Worm (Caenorhabditis elegans) whole organism, late embryonic: ENCODE results near the gene F15E6.5.

Source experiments
- C08G9.2 ChIP-seq: sonication (generic microtip); optimal IDR thresholded peaks from 2 replicates; lab custom pipeline; 2016; ENCODE audit warnings: mild to moderate bottlenecking, missing genetic modification characterization, moderate library complexity, missing compliant biosample characterization
- elt-4 ChIP-seq: sonication (generic microtip); optimal IDR thresholded peaks from 2 replicates; lab custom pipeline; 2016; ENCODE audit warnings: missing genetic modification characterization, missing compliant biosample characterization
- pha-4 ChIP-seq: fragments of 150-350 bp; optimal IDR thresholded peaks from 2 replicates; lab custom pipeline; 2018; ENCODE audit warnings: missing biosample characterization, missing genetic modification reagents, missing genetic modification characterization
- pqm-1 ChIP-seq: sonication (generic microtip); optimal IDR thresholded peaks from 2 replicates; lab custom pipeline; 2016; ENCODE audit warnings: missing genetic modification characterization, missing compliant biosample characterization
- ref-2 ChIP-seq: sonication (generic microtip); optimal IDR thresholded peaks from 2 replicates; lab custom pipeline; 2016; ENCODE audit warnings: missing genetic modification characterization, missing compliant biosample characterization
- sox-4 ChIP-seq: sonication (generic microtip); optimal IDR thresholded peaks from 2 replicates; lab custom pipeline; 2017; ENCODE audit warnings: mild to moderate bottlenecking, missing genetic modification characterization, inconsistent platforms, missing compliant biosample characterization
- unc-55 ChIP-seq: sonication (generic microtip); optimal IDR thresholded peaks from 2 replicates; lab custom pipeline; 2017; ENCODE audit warnings: missing biosample characterization, missing genetic modification reagents, missing genetic modification characterization

DNA sequence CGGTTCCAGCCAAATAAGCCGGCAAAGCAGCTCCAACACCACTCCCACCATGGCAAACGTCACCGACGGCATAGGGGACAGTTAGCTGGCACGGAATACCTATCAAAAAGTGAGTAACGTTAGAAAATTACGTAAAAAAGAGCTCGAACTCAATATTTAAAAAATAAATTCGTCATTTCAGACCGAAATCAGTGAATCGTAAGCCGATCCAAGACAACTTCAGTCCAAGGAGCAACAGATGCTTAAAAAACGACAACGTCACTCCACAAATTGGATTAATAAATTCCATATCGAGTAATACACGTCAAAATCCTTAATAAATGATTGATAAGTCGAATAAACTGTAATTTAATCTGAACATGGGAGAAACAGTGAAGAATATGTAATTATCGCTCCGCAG lies 16.9 kb downstream of the F15E6.5 start:
- TF ChIP-seq C08G9.2 (tag; lab: Kevin White, UChicago), result no peak
- no peak for TF ChIP-seq unc-55
- TF ChIP-seq ref-2 (tag; lab: Kevin White, UChicago), result no peak
- TF ChIP-seq pqm-1, result no peak
- TF ChIP-seq sox-4, result no peak
- no peak for TF ChIP-seq elt-4 (tag; lab: Kevin White, UChicago)
- TF ChIP-seq pha-4, result no peak
